Worm (Caenorhabditis elegans) whole organism, young adult: Measurements from ENCODE around the gene math-34.

Experiments
- cebp-1 ChIP-seq, 2 experiments: fragments of 200-800 bp in 1 of 2; sonication (Bioruptor generic) in 1 of 2; sonication (generic microtip) in 1 of 2; IDR thresholded peaks in 1 of 2; optimal IDR thresholded peaks in 1 of 2; 2 replicates each; pipeline versions ENCODE4 v1.3.6 to Lab custom; 2017 to 2022; ENCODE audit warnings: missing compliant biosample characterization in 2 of 2, missing genetic modification characterization in 2 of 2, mild to moderate bottlenecking in 1 of 2, missing genetic modification reagents in 1 of 2, moderate library complexity in 1 of 2
- lsl-1 ChIP-seq: fragments of 200-800 bp; sonication (Bioruptor generic); optimal IDR thresholded peaks from 2 replicates; lab custom pipeline; 2018; ENCODE audit warnings: mild to moderate bottlenecking, missing genetic modification characterization, moderate library complexity, missing compliant biosample characterization
- nhr-80 ChIP-seq: sonication (generic microtip); optimal IDR thresholded peaks from 2 replicates; lab custom pipeline; 2016; ENCODE audit warnings: missing genetic modification characterization, missing compliant biosample characterization
- rec-8 ChIP-seq, 2 experiments: sonication (generic microtip); optimal IDR thresholded peaks; 2 replicates each; lab custom pipeline; 2016; ENCODE audit warnings: mild to moderate bottlenecking in 2 of 2, missing genetic modification characterization in 2 of 2, missing genetic modification reagents in 2 of 2, missing genotype in 2 of 2, missing biosample characterization in 1 of 2, missing compliant biosample characterization in 1 of 2, moderate library complexity in 1 of 2

DNA sequence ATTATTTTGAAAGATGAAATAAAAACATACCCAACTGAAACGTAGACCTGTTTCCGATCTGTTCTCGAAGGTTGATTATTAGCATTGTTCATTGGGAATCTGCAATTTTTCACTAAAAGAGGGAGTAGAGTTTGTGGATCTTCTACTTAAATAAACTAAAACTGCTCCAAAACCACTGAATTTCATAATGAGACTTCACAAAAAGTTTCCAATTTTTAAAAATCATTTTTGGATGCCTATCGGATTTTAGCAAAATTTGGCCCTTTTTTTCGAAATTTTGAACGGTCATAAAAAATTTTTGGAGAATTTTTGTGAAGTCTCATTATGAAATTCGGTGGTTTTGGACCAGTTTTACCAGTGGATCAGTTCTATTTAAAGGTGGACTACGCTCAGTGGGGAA, 38.1 kb downstream of the math-34 start, which contains the start of gene K02E7.10:
- TF ChIP-seq cebp-1 (GFP tag; IDR thresholded peaks at IDR 0.05; lab: Robert Waterston, UW), result no peak
- TF ChIP-seq cebp-1 (tag; optimal IDR thresholded peaks at IDR 0.05; lab: Kevin White, UChicago), result no peak
- TF ChIP-seq rec-8 (tag; optimal IDR thresholded peaks at IDR 0.05; lab: Kevin White, UChicago), result no peak
- TF ChIP-seq nhr-80 (tag; lab: Kevin White, UChicago), result no peak
- no peak for TF ChIP-seq lsl-1 (GFP tag; lab: Kevin White, UChicago)
